Worm (Caenorhabditis elegans) whole organism, mixed stage, embryonic: ENCODE measurements around the gene xpd-1.

ENCODE experiments used
- ceh-43 ChIP-seq: fragments of 200-800 bp; sonication (Bioruptor generic); optimal IDR thresholded peaks from 2 replicates; lab custom pipeline; 2018; ENCODE audit warnings: mild to moderate bottlenecking, missing genetic modification characterization, moderate library complexity, missing compliant biosample characterization
- elt-1 ChIP-seq: sonication (generic microtip); optimal IDR thresholded peaks from 2 replicates; lab custom pipeline; 2017; ENCODE audit warnings: missing genetic modification characterization, mild to moderate bottlenecking, missing compliant biosample characterization, antibody characterized with exemption, moderate library complexity, borderline replicate concordance; ENCODE audit not compliant: insufficient read depth
- flh-1 ChIP-seq: fragments of 200-800 bp; sonication (Bioruptor generic); optimal IDR thresholded peaks from 2 replicates; lab custom pipeline; 2018; ENCODE audit warnings: mild to moderate bottlenecking, missing genetic modification characterization, moderate library complexity, missing compliant biosample characterization
- mep-1 ChIP-seq: fragments of 150-350 bp; optimal IDR thresholded peaks from 2 replicates; lab custom pipeline; 2017; ENCODE audit warnings: missing biosample characterization, missing genetic modification reagents, missing genetic modification characterization, inconsistent platforms
- nhr-237 ChIP-seq: fragments of 150-350 bp; optimal IDR thresholded peaks from 2 replicates; lab custom pipeline; 2014; ENCODE audit warnings: missing biosample characterization, missing genetic modification characterization
- nhr-28 ChIP-seq: fragments of 150-350 bp; optimal IDR thresholded peaks from 2 replicates; lab custom pipeline; 2014; ENCODE audit warnings: missing biosample characterization, missing genetic modification characterization
- unc-39 ChIP-seq: fragments of 150-350 bp; optimal IDR thresholded peaks from 2 replicates; lab custom pipeline; 2014; ENCODE audit warnings: missing biosample characterization, missing genetic modification characterization
- unc-62 ChIP-seq: fragments of 150-350 bp; optimal IDR thresholded peaks from 2 replicates; lab custom pipeline; 2014; ENCODE audit warnings: missing biosample characterization, missing genetic modification reagents, missing genetic modification characterization
- zip-8 ChIP-seq: fragments of 150-350 bp; optimal IDR thresholded peaks from 2 replicates; lab custom pipeline; 2014; ENCODE audit warnings: missing biosample characterization, missing genetic modification characterization

DNA sequence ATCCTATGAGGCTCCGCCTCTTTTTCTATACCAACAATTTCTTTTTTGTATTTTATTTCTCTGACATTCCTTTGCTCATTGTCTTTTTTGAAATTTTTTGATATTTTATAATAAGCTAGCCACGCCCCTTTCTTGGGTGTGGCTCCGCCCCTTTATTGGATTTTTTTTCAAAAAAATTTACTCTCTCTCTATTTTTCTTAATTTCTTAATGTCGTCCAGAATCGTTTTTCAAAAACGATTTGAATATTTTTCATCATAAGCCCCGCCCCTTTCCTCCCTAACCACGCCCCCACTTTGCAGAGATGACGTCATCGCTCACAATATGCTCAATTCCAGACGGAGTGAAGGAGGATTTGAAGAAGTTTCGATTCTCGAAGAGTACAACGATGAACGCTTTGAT is 50.3 kb downstream of the xpd-1 start, which contains the start of gene Y50D7A.10:
- TF ChIP-seq nhr-237 (tag; lab: Kevin White, UChicago), result no peak
- no peak for TF ChIP-seq flh-1
- TF ChIP-seq mep-1 (tag; lab: Kevin White, UChicago), result no peak
- no peak for TF ChIP-seq elt-1
- TF ChIP-seq unc-39 (tag; lab: Kevin White, UChicago), result no peak
- TF ChIP-seq zip-8, result peak; percentile 30
- TF ChIP-seq nhr-28, result no peak
- TF ChIP-seq unc-62 (GFP tag; lab: Kevin White, UChicago), result no peak
- no peak for TF ChIP-seq ceh-43 (GFP tag; lab: Kevin White, UChicago)
